Fruit fly (Drosophila melanogaster): ENCODE results near the gene FoxK.

The FoxK gene

dm6 chr3L:11169299-11170181, 49.0 kb upstream of the FoxK start, which contains the start of the genes wls and Adck5 (continued):
- TF ChIP-seq CG3407 (GFP tag; optimal IDR thresholded peaks at IDR 0.05): peak; percentile 11
- peak; percentile 40 for TF ChIP-seq gro (GFP tag; optimal IDR thresholded peaks at IDR 0.05)
- no peak for TF ChIP-seq Trl (optimal IDR thresholded peaks at IDR 0.05)
- TF ChIP-seq Trl (GFP tag; optimal IDR thresholded peaks at IDR 0.05): peak; percentile 23
- TF ChIP-seq scrt (GFP tag; optimal IDR thresholded peaks at IDR 0.05): peak; percentile 82
- TF ChIP-seq CG10366 (GFP tag; IDR thresholded peaks at IDR 0.05): no peak
- no peak for TF ChIP-seq Poxn (GFP tag; IDR thresholded peaks at IDR 0.05)
- peak; percentile 26 for TF ChIP-seq lilli (GFP tag; optimal IDR thresholded peaks at IDR 0.05)
- peak; percentile 64; the same call in 1 of the 3 replicates for TF ChIP-seq gce (GFP tag; IDR thresholded peaks at IDR 0.05)
- TF ChIP-seq CG10267 (tag; optimal IDR thresholded peaks at IDR 0.05): peak; percentile 52
- peak; percentile 25 for TF ChIP-seq salm (tag; optimal IDR thresholded peaks at IDR 0.05)
- TF ChIP-seq dimm (GFP tag; IDR thresholded peaks at IDR 0.05): no peak
- TF ChIP-seq CG6272 (GFP tag; IDR thresholded peaks at IDR 0.05): no peak
- peak; percentile 62 for TF ChIP-seq CG12391 (tag; optimal IDR thresholded peaks at IDR 0.05)
- peak; percentile 27 for TF ChIP-seq CG18619 (GFP tag; optimal IDR thresholded peaks at IDR 0.05)
- no peak for TF ChIP-seq ato (GFP tag; IDR thresholded peaks at IDR 0.05; ENCODE audit: partially characterized antibody)
- no peak for TF ChIP-seq Abd-B (GFP tag; optimal IDR thresholded peaks at IDR 0.05)
- no peak for TF ChIP-seq Ptx1 (GFP tag; IDR thresholded peaks at IDR 0.05)
- peak; percentile 37 for TF ChIP-seq phol (tag; optimal IDR thresholded peaks at IDR 0.05)
- TF ChIP-seq br (optimal IDR thresholded peaks at IDR 0.05): no peak
- no peak for TF ChIP-seq exex (tag; optimal IDR thresholded peaks at IDR 0.05)
- TF ChIP-seq emc (GFP tag; optimal IDR thresholded peaks at IDR 0.05): no peak
- no peak for TF ChIP-seq CG7357 (GFP tag; IDR thresholded peaks at IDR 0.05)
- no peak for TF ChIP-seq Oaz (GFP tag; IDR thresholded peaks at IDR 0.05)
- peak; percentile 41 for TF ChIP-seq CG1233 (GFP tag; optimal IDR thresholded peaks at IDR 0.05)
- TF ChIP-seq Atf6 (GFP tag; IDR thresholded peaks at IDR 0.05): 0 out of 2 replicates have a peak, but pooled peaks have one; percentile 26
- TF ChIP-seq NFAT (GFP tag; IDR thresholded peaks at IDR 0.05): no peak
- no peak for TF ChIP-seq lmd (GFP tag; IDR thresholded peaks at IDR 0.05)
- no peak for TF ChIP-seq abd-A (tag; optimal IDR thresholded peaks at IDR 0.05)
- TF ChIP-seq CG7839 (tag; optimal IDR thresholded peaks at IDR 0.05): no peak
- peak; percentile 11; the same call in 1 of the 2 replicates for TF ChIP-seq Adf1 (GFP tag; IDR thresholded peaks at IDR 0.05)
- TF ChIP-seq B-H1 (GFP tag; IDR thresholded peaks at IDR 0.05): no peak
- TF ChIP-seq sens-2 (GFP tag; IDR thresholded peaks at IDR 0.05): no peak
- no peak for TF ChIP-seq tna (GFP tag; IDR thresholded peaks at IDR 0.05; ENCODE audit: partially characterized antibody)
- peak; percentile 35 for TF ChIP-seq crc (GFP tag; optimal IDR thresholded peaks at IDR 0.05)
- TF ChIP-seq Vsx1 (GFP tag; optimal IDR thresholded peaks at IDR 0.05): no peak
- no peak for TF ChIP-seq CG17612 (GFP tag; IDR thresholded peaks at IDR 0.05)
- no peak for TF ChIP-seq hth (optimal IDR thresholded peaks at IDR 0.05)
- TF ChIP-seq HmgD (GFP tag; optimal IDR thresholded peaks at IDR 0.05): no peak
- TF ChIP-seq CG1024 (GFP tag; IDR thresholded peaks at IDR 0.05): no peak; the same call in 1 of the 2 replicates
- peak; percentile 59 for TF ChIP-seq Sin3A (optimal IDR thresholded peaks at IDR 0.05)
- TF ChIP-seq tin (GFP tag; optimal IDR thresholded peaks at IDR 0.05): no peak
- TF ChIP-seq Atf-2 (GFP tag; optimal IDR thresholded peaks at IDR 0.05): no peak
- TF ChIP-seq shn (GFP tag; optimal IDR thresholded peaks at IDR 0.05): peak; percentile 36
- no peak for TF ChIP-seq Hr51 (GFP tag; optimal IDR thresholded peaks at IDR 0.05)
- no peak for TF ChIP-seq lola (GFP tag; optimal IDR thresholded peaks at IDR 0.05)
- TF ChIP-seq CG6254 (GFP tag; optimal IDR thresholded peaks at IDR 0.05): no peak
- no peak for TF ChIP-seq H15 (GFP tag; IDR thresholded peaks at IDR 0.05)
- peak; percentile 45 for TF ChIP-seq CG11398 (GFP tag; optimal IDR thresholded peaks at IDR 0.05)
- no peak for TF ChIP-seq Rx (GFP tag; IDR thresholded peaks at IDR 0.05)
- no peak for TF ChIP-seq zen (tag; optimal IDR thresholded peaks at IDR 0.05)
